Worm (Caenorhabditis elegans) whole organism, midembryonic: ENCODE data around the gene daz-1.
A peak's percentile ranks its signal among the peaks of the same experiment; 100 is the strongest.

Experiments used
- T22C8.4 ChIP-seq: fragments of 200-800 bp; sonication (Bioruptor generic); IDR thresholded peaks from 2 replicates; pipeline ENCODE4 v1.3.6; 2022; ENCODE audit warnings: missing genetic modification characterization, missing compliant biosample characterization
- cog-1 ChIP-seq: sonication (generic microtip); optimal IDR thresholded peaks from 2 replicates; lab custom pipeline; 2016; ENCODE audit warnings: missing genetic modification characterization, missing compliant biosample characterization
- flt-1 ChIP-seq: fragments of 200-800 bp; sonication (Bioruptor generic); IDR thresholded peaks from 2 replicates; pipeline ENCODE4 v1.3.6; 2022; ENCODE audit warnings: missing genetic modification characterization, missing compliant biosample characterization
- klf-2 ChIP-seq: fragments of 200-800 bp; sonication (Bioruptor generic); conservative IDR thresholded peaks from 2 replicates; pipeline ENCODE4 v1.3.6; 2022; ENCODE audit warnings: missing genetic modification reagents, missing genetic modification characterization, missing compliant biosample characterization
- med-1 ChIP-seq: sonication (generic microtip); optimal IDR thresholded peaks from 2 replicates; lab custom pipeline; 2017; ENCODE audit warnings: missing genetic modification characterization, mild to moderate bottlenecking, missing compliant biosample characterization, antibody characterized with exemption, missing genetic modification reagents; ENCODE audit not compliant: insufficient read depth
- ref-1 ChIP-seq: fragments of 200-800 bp; sonication (Bioruptor generic); conservative IDR thresholded peaks from 2 replicates; pipeline ENCODE4 v1.3.6; 2022; ENCODE audit warnings: missing genetic modification reagents, missing genetic modification characterization, missing compliant biosample characterization
- tab-1 ChIP-seq: fragments of 200-800 bp; sonication (Bioruptor generic); IDR thresholded peaks from 2 replicates; pipeline ENCODE4 v1.3.6; 2022; ENCODE audit warnings: missing genetic modification characterization, missing compliant biosample characterization
- ztf-23 ChIP-seq: fragments of 200-800 bp; sonication (Bioruptor generic); IDR thresholded peaks from 2 replicates; pipeline ENCODE4 v1.3.6; 2022; ENCODE audit warnings: missing genetic modification reagents, missing genetic modification characterization, missing compliant biosample characterization
- ztf-29 ChIP-seq: fragments of 200-800 bp; sonication (Bioruptor generic); IDR thresholded peaks from 2 replicates; pipeline ENCODE4 v1.3.6; 2022; ENCODE audit warnings: missing genetic modification reagents, missing genetic modification characterization, missing compliant biosample characterization

Gene daz-1

ce11 chrII:5420947-5421614, 35.0 kb upstream of the daz-1 start, which contains the start of gene tofu-6:
Gene tofu-6, plus strand, starts transcription at chrII:5421248.
- TF ChIP-seq T22C8.4 (no peak), ztf-29 (GFP tag; lab: Robert Waterston, UW) (no peak), ztf-23 (GFP tag; lab: Robert Waterston, UW) (no peak), flt-1 (no peak), cog-1 (tag; lab: Kevin White, UChicago) (no peak), tab-1 (no peak), klf-2 (no peak), ref-1 (GFP tag; lab: Robert Waterston, UW) (no peak), med-1 (GFP tag; lab: Kevin White, UChicago) (no peak)

ce11 chrII:5423832-5424231, 32.3 kb upstream of the daz-1 start, which contains the start of gene F07F6.7:
Gene F07F6.7, minus strand, starts transcription at chrII:5423858.
- TF ChIP-seq ref-1 (GFP tag; lab: Robert Waterston, UW) (no peak), T22C8.4 (no peak), tab-1 (no peak), med-1 (GFP tag; lab: Kevin White, UChicago) (no peak), flt-1 (no peak; the same call in 1 of the 2 replicates), cog-1 (tag; lab: Kevin White, UChicago) (no peak), ztf-29 (GFP tag; lab: Robert Waterston, UW) (no peak), klf-2 (no peak), ztf-23 (GFP tag; lab: Robert Waterston, UW) (no peak)

ce11 chrII:5425633-5426032, 30.5 kb upstream of the daz-1 start, which contains the start of gene F07F6.8:
Gene F07F6.8, minus strand, starts transcription at chrII:5425733.
- no peak for TF ChIP-seq med-1 (GFP tag; lab: Kevin White, UChicago)
- TF ChIP-seq ztf-23 (GFP tag; lab: Robert Waterston, UW): no peak
- no peak for TF ChIP-seq ztf-29 (GFP tag; lab: Robert Waterston, UW)
- TF ChIP-seq ref-1 (GFP tag; lab: Robert Waterston, UW): no peak
- no peak for TF ChIP-seq cog-1 (tag; lab: Kevin White, UChicago)
- TF ChIP-seq T22C8.4: no peak
- TF ChIP-seq klf-2: no peak

- TF ChIP-seq cog-1 (tag; lab: Kevin White, UChicago): peak; percentile 17
- no peak for TF ChIP-seq flt-1
- no peak for TF ChIP-seq ztf-29 (GFP tag; lab: Robert Waterston, UW)
- 0 out of 2 replicates have a peak, but pooled peaks have one; percentile 54 for TF ChIP-seq ztf-23 (GFP tag; lab: Robert Waterston, UW)
- no peak for TF ChIP-seq med-1 (GFP tag; lab: Kevin White, UChicago)
- TF ChIP-seq klf-2: no peak
- no peak for TF ChIP-seq ref-1 (GFP tag; lab: Robert Waterston, UW)
- TF ChIP-seq T22C8.4: no peak
- no peak for TF ChIP-seq tab-1
Measured at ce11 chrII:5426054-5426453, 30.1 kb upstream of the daz-1 start.

- no peak for TF ChIP-seq cog-1 (tag; lab: Kevin White, UChicago)
- no peak for TF ChIP-seq med-1 (GFP tag; lab: Kevin White, UChicago)
- no peak for TF ChIP-seq ztf-29 (GFP tag; lab: Robert Waterston, UW)
- TF ChIP-seq tab-1: no peak
- TF ChIP-seq flt-1: no peak
- TF ChIP-seq T22C8.4: no peak
- no peak for TF ChIP-seq ztf-23 (GFP tag; lab: Robert Waterston, UW)
- no peak for TF ChIP-seq klf-2
- TF ChIP-seq ref-1 (GFP tag; lab: Robert Waterston, UW): no peak
Measured at ce11 chrII:5426470-5426869, 29.6 kb upstream of the daz-1 start.

ce11 chrII:5429522-5430257, 26.4 kb upstream of the daz-1 start, which contains the start of the genes F07F6.4 and F07F6.2:
Gene F07F6.4, minus strand, starts transcription at chrII:5429572.
Gene F07F6.2, plus strand, starts transcription at chrII:5430207.
- no peak for TF ChIP-seq ref-1 (GFP tag; lab: Robert Waterston, UW)

ce11 chrII:5433069-5433468, 23.0 kb upstream of the daz-1 start, which contains the start of gene srx-114:
Gene srx-114, minus strand, starts transcription at chrII:5433169.
- TF ChIP-seq ztf-29 (GFP tag; lab: Robert Waterston, UW) (no peak), med-1 (GFP tag; lab: Kevin White, UChicago) (no peak), cog-1 (tag; lab: Kevin White, UChicago) (no peak), ref-1 (GFP tag; lab: Robert Waterston, UW) (no peak), tab-1 (no peak), klf-2 (no peak), ztf-23 (GFP tag; lab: Robert Waterston, UW) (no peak)

- TF ChIP-seq ztf-29 (GFP tag; lab: Robert Waterston, UW) (no peak), ztf-23 (GFP tag; lab: Robert Waterston, UW) (no peak), flt-1 (no peak), T22C8.4 (no peak)
Measured at ce11 chrII:5436833-5437232, 19.3 kb upstream of the daz-1 start, which contains the start of gene dct-5. Gene dct-5, minus strand, starts transcription at chrII:5436933.

- TF ChIP-seq tab-1: no peak
- TF ChIP-seq ztf-29 (GFP tag; lab: Robert Waterston, UW): no peak
- TF ChIP-seq cog-1 (tag; lab: Kevin White, UChicago): no peak
- no peak for TF ChIP-seq klf-2
- no peak for TF ChIP-seq med-1 (GFP tag; lab: Kevin White, UChicago)
- TF ChIP-seq T22C8.4: no peak
- TF ChIP-seq ztf-23 (GFP tag; lab: Robert Waterston, UW): no peak
- TF ChIP-seq ref-1 (GFP tag; lab: Robert Waterston, UW): no peak
- TF ChIP-seq flt-1: no peak
Measured at ce11 chrII:5437586-5437985, 18.5 kb upstream of the daz-1 start, which contains the start of gene F07F6.1. Gene F07F6.1, plus strand, starts transcription at chrII:5437886.
